Worm (Caenorhabditis elegans): ENCODE measurements around the gene str-90.

ce11 chrV:8092385-8092784 lies 10.7 kb upstream of the str-90 start, which contains the start of gene str-129:
- TF ChIP-seq B0310.2 (tag; optimal IDR thresholded peaks at IDR 0.05): no peak
- TF ChIP-seq scrt-1 (GFP tag; IDR thresholded peaks at IDR 0.05): no peak
- TF ChIP-seq ceh-36 (tag; optimal IDR thresholded peaks at IDR 0.05): no peak
- no peak for TF ChIP-seq flt-1 (GFP tag; IDR thresholded peaks at IDR 0.05)
- no peak for TF ChIP-seq sea-1 (GFP tag; conservative IDR thresholded peaks at IDR 0.05)
- no peak for TF ChIP-seq ama-1 (optimal IDR thresholded peaks at IDR 0.05)
- TF ChIP-seq hmg-4 (GFP tag; optimal IDR thresholded peaks at IDR 0.05): no peak

Data from whole organism, early embryonic.